Worm (Caenorhabditis elegans): ENCODE data around the gene F59C12.3.

- no peak for TF ChIP-seq hmbx-1 (tag; optimal IDR thresholded peaks at IDR 0.05)
- TF ChIP-seq flt-1 (GFP tag; IDR thresholded peaks at IDR 0.05) = no peak
- TF ChIP-seq hmg-4 (GFP tag; optimal IDR thresholded peaks at IDR 0.05) = no peak
- TF ChIP-seq ama-1 (optimal IDR thresholded peaks at IDR 0.05) = no peak
- no peak for TF ChIP-seq ceh-36 (tag; optimal IDR thresholded peaks at IDR 0.05)
- no peak for TF ChIP-seq aly-1 (tag; optimal IDR thresholded peaks at IDR 0.05)
- TF ChIP-seq sea-1 (GFP tag; conservative IDR thresholded peaks at IDR 0.05) = no peak
- no peak for TF ChIP-seq hnd-1 (tag; optimal IDR thresholded peaks at IDR 0.05)
- no peak for TF ChIP-seq pes-1 (GFP tag; IDR thresholded peaks at IDR 0.05)
- no peak for TF ChIP-seq F13C5.2 (tag; optimal IDR thresholded peaks at IDR 0.05)
- TF ChIP-seq ets-7 (tag; optimal IDR thresholded peaks at IDR 0.05) = no peak
- no peak for TF ChIP-seq scrt-1 (GFP tag; IDR thresholded peaks at IDR 0.05)
- no peak for TF ChIP-seq tbx-11 (GFP tag; IDR thresholded peaks at IDR 0.05)
- TF ChIP-seq tra-4 (tag; optimal IDR thresholded peaks at IDR 0.05) = no peak
These were observed 49.9 kb downstream of the F59C12.3 start for ce11 chrX:16559387-16559786.

Measured in whole organism, early embryonic.